Worm (Caenorhabditis elegans): Measurements from ENCODE around the gene C31H2.3.

The C31H2.3 gene

DNA sequence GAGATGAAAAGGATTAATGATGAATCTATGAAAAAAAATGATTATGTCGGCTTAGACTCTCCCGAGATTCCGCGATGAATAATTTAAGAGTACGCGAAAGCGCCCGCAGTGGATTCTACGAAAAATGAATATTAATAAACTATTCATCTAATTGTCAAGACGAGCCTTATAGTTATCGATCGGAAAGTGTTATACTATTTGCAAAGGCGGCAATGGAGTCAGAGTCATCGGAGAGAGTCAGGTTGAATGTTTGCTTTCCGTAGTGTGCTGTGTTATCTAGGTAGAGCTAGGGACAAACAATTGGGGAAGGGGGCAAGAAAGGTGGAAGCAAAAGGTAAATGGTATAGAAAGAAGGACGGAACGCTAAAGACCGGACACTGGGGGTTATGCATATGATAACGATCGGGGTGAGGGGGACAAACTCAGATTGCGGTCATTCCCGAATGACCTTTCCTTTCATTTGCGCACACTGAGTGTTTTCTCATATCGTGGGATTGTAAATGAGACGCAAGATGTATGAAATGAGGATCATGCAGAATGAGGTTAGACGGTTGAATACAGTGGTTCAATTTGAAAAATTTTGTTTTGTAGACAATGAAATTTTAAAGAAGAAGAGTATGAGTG lies 31.3 kb downstream of the C31H2.3 start:
- no peak for TF ChIP-seq unc-62 (GFP tag; optimal IDR thresholded peaks at IDR 0.05)

DNA sequence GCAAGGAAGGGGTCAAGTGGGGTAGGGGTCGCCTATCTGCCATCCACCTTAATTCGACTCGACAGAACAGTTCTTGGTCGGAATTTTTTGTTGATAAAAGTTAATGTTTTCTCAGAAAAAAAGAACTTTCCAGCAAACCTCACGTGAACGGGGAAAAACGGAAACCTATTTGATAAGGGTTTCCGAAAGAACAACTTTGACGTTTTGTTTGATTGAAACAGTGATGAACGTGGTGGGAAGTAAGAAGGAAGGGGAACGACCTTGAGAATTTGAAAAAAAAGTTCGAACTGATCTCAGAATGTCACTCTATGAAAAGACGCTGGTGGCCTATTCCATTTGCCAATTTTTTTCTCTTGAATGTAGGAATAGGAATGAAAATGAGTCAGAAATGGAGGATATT lies 31.8 kb downstream of the C31H2.3 start:
- TF ChIP-seq unc-62 (GFP tag; optimal IDR thresholded peaks at IDR 0.05), result no peak

DNA sequence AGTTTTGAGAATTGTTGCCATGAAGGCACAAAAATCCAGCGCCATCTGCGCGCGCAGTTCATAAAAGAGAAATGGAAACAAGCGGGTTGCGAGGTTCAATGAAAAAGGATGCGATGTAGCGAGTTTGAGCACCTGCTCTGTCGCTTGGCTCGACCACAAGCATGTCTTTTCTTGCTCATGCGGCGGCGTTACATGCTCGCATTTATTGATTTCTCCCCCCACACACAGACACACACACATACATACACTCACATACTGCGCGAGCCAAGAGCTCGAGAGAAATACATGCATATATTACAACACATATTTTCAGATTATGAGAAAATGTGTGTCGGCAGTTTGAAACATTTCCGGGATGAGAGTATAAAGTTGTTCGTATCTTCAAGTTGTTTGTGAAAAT lies 32.4 kb downstream of the C31H2.3 start:
- TF ChIP-seq unc-62 (GFP tag; optimal IDR thresholded peaks at IDR 0.05), result no peak

DNA sequence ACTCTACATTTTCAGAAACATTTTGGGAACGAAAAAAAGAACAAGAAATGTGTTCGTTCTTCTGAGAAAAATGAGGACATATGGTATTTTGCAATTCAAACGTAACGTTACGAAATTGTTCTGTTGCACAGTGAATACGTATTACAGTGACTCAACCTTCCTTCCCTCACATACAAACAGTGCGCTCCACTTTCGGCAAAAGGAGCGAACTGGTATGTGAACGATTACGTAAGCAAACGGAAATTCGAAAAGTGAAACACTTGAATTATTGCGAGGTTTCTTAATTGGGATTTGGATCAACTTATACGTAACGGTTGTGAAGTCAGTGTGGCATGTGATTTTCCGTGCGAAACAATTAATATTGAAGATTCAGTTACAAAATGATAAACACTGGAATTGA lies 33.4 kb downstream of the C31H2.3 start:
- TF ChIP-seq unc-62 (GFP tag; optimal IDR thresholded peaks at IDR 0.05), result no peak

DNA sequence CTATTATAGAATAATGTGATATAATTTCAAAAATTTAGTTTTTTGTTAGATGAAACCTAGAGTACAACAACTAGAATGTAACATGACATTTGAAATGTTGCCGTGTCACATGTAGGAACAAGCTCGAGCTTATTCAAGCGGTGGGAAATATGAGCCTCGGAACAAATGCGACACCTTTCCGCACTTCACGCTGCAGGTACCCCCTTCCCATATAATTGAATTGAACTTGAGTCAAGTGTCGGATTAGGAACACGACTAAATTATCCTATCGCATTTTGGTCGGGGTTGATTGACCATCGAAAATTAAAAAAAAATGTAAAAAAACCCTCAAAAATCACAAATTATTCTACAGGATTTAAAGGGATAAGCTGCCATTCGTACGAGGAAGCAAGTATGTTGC lies 34.0 kb downstream of the C31H2.3 start:
- TF ChIP-seq unc-62 (GFP tag; optimal IDR thresholded peaks at IDR 0.05), result no peak

DNA sequence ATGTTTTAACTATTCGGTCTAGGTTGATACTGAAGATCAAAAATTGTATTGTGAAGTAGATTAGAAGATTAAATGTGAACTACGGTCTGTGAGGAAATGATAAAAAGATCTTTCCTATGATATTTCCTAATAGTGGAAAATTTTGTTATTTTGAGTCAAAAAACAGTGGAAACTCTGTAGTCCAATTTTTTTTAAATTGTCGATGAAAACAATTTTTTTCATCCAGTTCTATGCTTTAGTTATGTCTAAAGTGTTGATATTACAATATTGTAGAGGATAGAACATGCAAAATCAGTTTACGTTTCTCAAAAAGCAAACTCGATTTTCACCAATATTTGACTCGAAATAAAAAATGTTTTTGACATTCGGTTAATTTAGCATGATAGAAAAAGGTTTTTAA lies 34.5 kb downstream of the C31H2.3 start:
- TF ChIP-seq unc-62 (GFP tag; optimal IDR thresholded peaks at IDR 0.05), result no peak

DNA sequence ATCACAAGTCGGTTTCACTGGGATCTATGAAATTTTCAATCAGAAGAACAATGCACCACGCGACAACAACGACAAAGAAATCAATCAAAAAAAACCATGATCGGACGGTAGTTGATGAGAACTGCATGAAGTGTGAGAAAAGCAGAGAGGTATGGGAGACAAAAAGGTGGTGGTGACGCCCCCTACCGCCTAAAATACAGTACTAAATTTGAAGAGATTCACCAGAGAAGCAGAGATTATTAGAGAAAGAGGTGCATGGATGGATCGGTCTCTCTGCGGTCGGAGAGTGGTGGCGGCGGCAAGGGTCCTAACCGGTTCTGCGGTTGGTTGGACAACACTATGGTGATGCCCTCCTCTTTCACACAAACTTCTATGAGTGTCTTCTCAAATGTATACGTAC lies 34.9 kb downstream of the C31H2.3 start:
- no peak for TF ChIP-seq unc-62 (GFP tag; optimal IDR thresholded peaks at IDR 0.05)

DNA sequence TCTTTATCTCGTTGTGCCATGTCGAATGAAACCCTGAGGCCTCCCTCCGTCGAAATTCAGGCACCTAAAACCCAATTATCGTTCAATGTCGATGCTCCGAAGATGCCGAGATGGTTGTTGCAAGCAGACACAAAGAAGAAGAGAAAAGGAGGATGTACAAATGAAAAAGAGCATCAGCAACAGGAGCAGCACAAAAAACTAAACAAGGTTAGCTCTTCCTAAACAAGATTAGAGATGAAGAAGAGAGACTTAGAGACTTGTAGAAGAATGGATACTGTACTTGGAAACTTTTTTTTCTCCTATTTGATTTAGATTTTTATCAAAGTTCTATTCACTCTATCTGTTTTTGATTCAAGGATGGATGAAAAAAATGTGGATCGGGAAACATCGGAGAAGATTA lies 36.6 kb downstream of the C31H2.3 start:
- no peak for TF ChIP-seq unc-62 (GFP tag; optimal IDR thresholded peaks at IDR 0.05)

DNA sequence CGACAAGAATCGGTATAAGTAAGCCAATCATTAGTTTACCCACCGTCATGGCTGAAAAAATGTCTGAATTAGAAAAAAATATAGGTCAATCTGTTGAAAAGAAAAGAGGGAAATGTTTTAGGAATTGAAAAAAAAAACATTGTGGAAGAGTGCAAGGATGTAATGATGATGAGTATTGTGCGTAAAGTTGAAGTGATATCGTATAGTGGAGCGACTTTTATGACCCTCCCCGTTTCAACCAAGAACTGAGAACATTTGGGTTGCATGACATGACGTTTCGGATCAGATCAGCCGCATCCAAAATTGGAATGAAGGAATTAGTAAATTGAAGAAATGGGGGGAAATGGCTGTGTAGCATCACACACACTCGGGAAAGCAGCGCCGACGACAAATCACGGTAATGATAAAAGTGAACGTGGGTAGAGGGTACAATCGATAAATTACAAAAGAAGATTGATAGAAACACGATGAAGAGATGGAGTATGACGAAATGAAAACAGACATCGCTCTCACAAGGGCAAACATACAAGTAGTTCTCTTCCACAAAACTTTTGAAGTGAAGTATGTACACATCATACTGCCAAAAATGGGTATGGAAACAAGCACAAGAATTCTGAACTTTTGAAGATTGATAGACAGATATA lies 37.2 kb downstream of the C31H2.3 start, which contains the start of gene apl-1:
Gene apl-1 (minus strand): TSS at position 51 of the 644 bp plus-strand sequence.
- no peak for TF ChIP-seq unc-62 (GFP tag; optimal IDR thresholded peaks at IDR 0.05)

DNA sequence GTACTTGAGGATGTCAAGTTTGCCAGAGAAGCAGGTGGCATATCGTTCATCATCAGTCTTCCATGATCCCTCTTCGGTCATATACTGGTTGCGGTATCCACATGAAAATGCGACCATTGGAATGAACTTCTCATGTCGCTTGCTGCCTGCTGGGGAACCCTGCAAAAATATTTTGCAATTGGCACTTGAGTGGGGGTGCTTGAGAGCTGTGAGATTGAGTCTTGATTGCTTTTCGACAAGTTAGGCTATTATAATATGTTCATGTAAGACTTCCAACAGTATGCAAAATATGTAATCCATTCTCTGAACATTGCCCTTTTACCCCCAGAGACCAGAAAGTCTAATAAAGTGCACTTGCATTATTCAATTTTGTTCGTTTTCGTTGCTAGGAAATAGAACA lies 38.0 kb downstream of the C31H2.3 start:
- TF ChIP-seq unc-62 (GFP tag; optimal IDR thresholded peaks at IDR 0.05), result no peak

DNA sequence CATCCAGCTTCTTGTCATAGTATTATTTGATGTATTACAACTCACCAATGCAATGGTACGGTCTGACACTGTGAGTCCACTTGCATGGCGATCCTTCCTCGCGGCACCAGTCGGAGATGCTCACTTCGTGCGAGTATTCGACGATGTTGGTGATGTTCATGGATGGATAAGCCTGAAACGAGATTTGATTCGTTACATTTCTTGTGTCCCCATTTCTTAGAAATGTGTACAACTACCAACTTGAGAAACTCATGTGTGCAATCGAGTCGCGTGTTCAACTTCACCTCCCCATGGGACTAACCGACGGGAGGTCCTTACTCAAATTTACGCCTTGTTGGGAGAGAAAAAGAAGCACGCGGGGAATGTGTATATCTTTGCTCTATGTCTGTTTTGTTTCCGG lies 38.7 kb downstream of the C31H2.3 start:
- no peak for TF ChIP-seq unc-62 (GFP tag; optimal IDR thresholded peaks at IDR 0.05)

DNA sequence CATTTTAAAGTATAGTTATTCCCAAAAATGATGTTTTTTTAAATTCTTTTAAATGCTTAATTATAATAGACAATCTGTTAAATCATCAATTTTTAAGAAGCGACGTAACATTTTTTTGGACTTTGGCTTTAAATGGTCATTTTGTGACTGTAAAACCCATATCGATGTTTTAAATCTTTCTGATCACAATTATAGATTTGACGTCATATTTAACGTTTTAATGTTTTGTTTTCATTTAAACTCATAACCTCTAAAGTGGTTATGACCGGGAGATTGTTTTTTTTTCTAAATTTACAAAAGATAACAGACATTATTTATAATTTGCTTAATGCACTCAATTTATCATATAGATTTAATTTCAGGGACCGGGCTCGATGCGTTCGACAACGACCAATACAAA lies 42.3 kb downstream of the C31H2.3 start:
- no peak for TF ChIP-seq unc-62 (GFP tag; optimal IDR thresholded peaks at IDR 0.05)

DNA sequence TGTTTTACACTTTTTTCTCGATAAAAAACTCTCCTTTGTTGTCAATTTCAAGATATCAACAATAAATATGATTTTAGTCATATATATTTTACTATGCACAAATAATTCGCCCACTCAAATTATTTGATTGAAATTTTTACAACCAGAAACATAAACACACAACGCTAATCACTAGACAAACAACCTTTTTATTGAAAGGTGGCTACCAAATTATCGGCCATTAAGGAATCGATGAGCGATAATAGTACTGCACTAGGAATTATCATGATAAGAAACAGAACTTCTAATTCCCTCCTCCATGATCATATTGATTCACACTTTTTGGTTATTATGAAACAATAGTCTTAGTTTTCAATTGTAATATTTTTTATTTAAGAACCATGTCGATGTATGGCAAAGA lies 45.0 kb downstream of the C31H2.3 start, which contains the start of gene C42D8.1:
Gene C42D8.1 (plus strand): TSS at position 377 of the 400 bp plus-strand sequence.
- no peak for TF ChIP-seq unc-62 (GFP tag; optimal IDR thresholded peaks at IDR 0.05)

DNA sequence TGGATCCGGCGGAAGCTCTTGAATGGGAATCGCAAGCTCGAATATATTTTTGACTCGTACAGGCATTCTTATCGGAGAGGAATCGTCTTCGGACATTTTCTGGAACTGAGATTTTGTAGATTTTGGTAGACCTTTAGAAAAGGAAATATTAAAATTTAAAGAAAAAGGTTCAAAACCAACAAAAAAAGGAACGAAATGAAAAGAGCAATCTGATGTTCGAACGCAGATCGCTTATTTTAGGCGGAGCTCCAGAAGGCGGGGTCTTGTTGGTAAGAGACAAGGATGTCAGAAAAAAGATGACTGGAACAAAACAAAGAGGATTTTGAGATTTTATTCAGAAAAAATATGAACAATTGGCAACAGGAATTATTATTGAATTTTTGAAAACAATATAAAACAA lies 47.2 kb downstream of the C31H2.3 start, which contains the start of gene C42D8.9:
Gene C42D8.9 (minus strand): TSS at position 101 of the 400 bp plus-strand sequence.
- no peak for TF ChIP-seq unc-62 (GFP tag; optimal IDR thresholded peaks at IDR 0.05)

DNA sequence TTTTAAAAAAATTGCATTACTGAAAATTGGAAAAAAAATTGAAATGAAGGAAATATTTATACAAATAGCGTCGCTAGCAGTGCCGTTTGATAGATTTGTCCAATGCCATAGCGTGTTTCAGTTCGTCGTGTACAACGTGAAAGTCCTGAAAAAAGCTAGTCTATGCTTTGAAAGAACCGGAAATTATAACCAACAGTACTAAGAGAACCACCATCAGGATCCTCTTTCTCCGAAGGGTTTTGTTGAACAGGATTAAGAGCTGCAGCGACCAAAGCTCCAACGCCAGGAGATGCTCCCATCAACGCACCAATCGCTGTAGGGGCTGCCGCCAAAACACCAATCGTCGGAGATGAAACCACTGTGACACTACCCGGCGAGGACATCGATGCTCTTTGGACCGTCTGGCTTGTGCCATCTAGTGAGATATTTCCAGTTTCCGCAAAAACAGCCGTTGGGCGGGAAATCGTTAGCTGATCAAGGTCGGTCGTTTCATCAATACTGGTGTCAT lies 47.9 kb downstream of the C31H2.3 start:
- TF ChIP-seq unc-62 (GFP tag; optimal IDR thresholded peaks at IDR 0.05), result no peak

DNA sequence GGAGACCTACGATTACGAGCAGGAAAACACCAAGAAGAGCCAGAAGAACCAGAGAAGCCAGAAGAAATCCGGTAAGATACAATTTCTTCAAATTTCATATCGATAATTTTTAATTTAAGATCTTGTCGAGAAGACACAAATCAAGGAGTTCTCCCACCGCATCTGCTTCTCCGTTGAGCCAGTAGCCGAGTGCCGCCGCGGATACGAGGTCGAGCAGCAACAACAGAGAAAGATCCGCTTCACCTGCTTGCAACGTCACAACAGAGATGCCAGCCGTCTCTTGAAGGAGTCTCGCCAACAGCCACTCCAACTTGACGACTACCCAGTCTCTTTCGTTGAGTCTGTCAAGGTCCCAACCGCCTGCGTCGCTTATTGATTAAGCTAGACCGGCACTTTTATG lies 48.5 kb downstream of the C31H2.3 start:
- TF ChIP-seq unc-62 (GFP tag; optimal IDR thresholded peaks at IDR 0.05), result no peak

DNA sequence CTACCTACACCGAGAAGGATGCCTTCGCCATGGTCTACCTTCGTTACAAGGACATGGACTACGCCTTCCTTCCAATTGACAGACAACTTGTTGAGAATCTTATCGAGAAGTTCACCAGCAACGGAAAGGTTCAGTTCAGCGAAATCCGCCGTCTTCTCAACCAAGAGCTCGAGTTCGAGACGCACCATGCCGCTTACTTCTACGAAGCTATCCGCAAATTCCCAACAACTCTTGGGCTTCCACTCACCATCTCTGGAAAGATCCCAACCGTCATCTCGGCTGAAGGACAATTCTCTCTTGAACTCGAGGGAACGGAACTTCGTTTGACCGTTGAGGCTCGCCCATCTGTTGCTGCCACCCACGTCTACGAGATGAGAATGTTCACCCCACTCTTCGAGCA lies 50.8 kb downstream of the C31H2.3 start:
- no peak for TF ChIP-seq unc-62 (GFP tag; optimal IDR thresholded peaks at IDR 0.05)

All from whole organism, dauer.